Fruit fly (Drosophila melanogaster) whole organism, embryonic: ENCODE measurements around the gene ph-p.

ENCODE experiments used
- Awh ChIP-seq: fragments of 200-800 bp; sonication (Bioruptor generic); IDR thresholded peaks from 2 replicates; pipeline ENCODE4, ENCODE4 v1.3.6; 2022; ENCODE audit warnings: missing biosample characterization, missing genetic modification characterization
- CG10979 ChIP-seq: fragments of 200-800 bp; sonication (Bioruptor generic); optimal IDR thresholded peaks from 2 replicates; lab custom pipeline; 2018; ENCODE audit warnings: missing biosample characterization, mild to moderate bottlenecking, missing genetic modification characterization, moderate library complexity
- CG1233 ChIP-seq: fragments of 200-800 bp; sonication (Bioruptor generic); optimal IDR thresholded peaks from 4 replicates; lab custom pipeline; 2018; ENCODE audit warnings: missing biosample characterization, mild to moderate bottlenecking, missing genetic modification characterization
- CG12744 ChIP-seq: fragments of 200-800 bp; sonication (Bioruptor generic); optimal IDR thresholded peaks from 2 replicates; lab custom pipeline; 2016; ENCODE audit warnings: missing biosample characterization, missing genetic modification characterization
- CG15011 ChIP-seq: fragments of 200-800 bp; sonication (Bioruptor generic); optimal IDR thresholded peaks from 3 replicates; lab custom pipeline; 2018; ENCODE audit warnings: missing biosample characterization, mild to moderate bottlenecking, missing genetic modification characterization
- CG15514 ChIP-seq: fragments of 200-800 bp; sonication (Bioruptor generic); optimal IDR thresholded peaks from 3 replicates; lab custom pipeline; 2017; ENCODE audit warnings: missing biosample characterization, missing genetic modification characterization, mild to moderate bottlenecking, moderate library complexity, missing genetic modification reagents
- CG15601 ChIP-seq: fragments of 200-800 bp; sonication (Bioruptor generic); optimal IDR thresholded peaks from 3 replicates; lab custom pipeline; 2019; ENCODE audit warnings: missing biosample characterization, mild to moderate bottlenecking, missing genetic modification characterization, moderate library complexity
- CG16813 ChIP-seq: fragments of 200-800 bp; sonication (Bioruptor generic); IDR thresholded peaks from 3 replicates; pipeline ENCODE4 v1.3.6; 2022; ENCODE audit warnings: missing biosample characterization, missing genetic modification characterization; ENCODE audit not compliant: partially characterized antibody
- CG17612 ChIP-seq: fragments of 200-800 bp; sonication (Bioruptor generic); IDR thresholded peaks from 2 replicates; pipeline ENCODE4 v1.3.6; 2022; ENCODE audit warnings: missing biosample characterization, missing genetic modification characterization
- CG17912 ChIP-seq: fragments of 200-800 bp; sonication (Bioruptor generic); optimal IDR thresholded peaks from 2 replicates; lab custom pipeline; 2018; ENCODE audit warnings: missing biosample characterization, mild to moderate bottlenecking, missing genetic modification characterization
- CG2678 ChIP-seq: fragments of 200-800 bp; sonication (Bioruptor generic); optimal IDR thresholded peaks from 3 replicates; lab custom pipeline; 2019; ENCODE audit warnings: missing biosample characterization, mild to moderate bottlenecking, missing genetic modification characterization, moderate library complexity
- CG2889 ChIP-seq: fragments of 200-800 bp; sonication (Bioruptor generic); IDR thresholded peaks from 3 replicates; pipeline ENCODE4 v1.3.6; 2022; ENCODE audit warnings: missing biosample characterization, missing genetic modification characterization
- CG3726 ChIP-seq: fragments of 200-800 bp; sonication (Bioruptor generic); IDR thresholded peaks from 3 replicates; pipeline ENCODE4, ENCODE4 v1.3.6; 2022; ENCODE audit warnings: missing biosample characterization, missing genetic modification characterization
- CG5245 ChIP-seq: fragments of 200-800 bp; sonication (Bioruptor generic); optimal IDR thresholded peaks from 3 replicates; lab custom pipeline; 2016; ENCODE audit warnings: missing biosample characterization, missing genetic modification characterization
- CG6175 ChIP-seq: fragments of 200-800 bp; sonication (Bioruptor generic); IDR thresholded peaks from 3 replicates; pipeline ENCODE4 v1.3.6; 2022; ENCODE audit warnings: missing biosample characterization, missing genetic modification characterization
- CG6254 ChIP-seq: fragments of 200-800 bp; sonication (Bioruptor generic); optimal IDR thresholded peaks from 3 replicates; lab custom pipeline; 2017; ENCODE audit warnings: mild to moderate bottlenecking, missing biosample characterization, missing genetic modification reagents, missing genetic modification characterization
- CG6689 ChIP-seq: fragments of 200-800 bp; sonication (Bioruptor generic); IDR thresholded peaks from 2 replicates; pipeline ENCODE4 v1.3.6; 2022; ENCODE audit warnings: missing biosample characterization, missing genetic modification characterization
- CG7556 ChIP-seq: fragments of 200-800 bp; sonication (Bioruptor generic); optimal IDR thresholded peaks from 2 replicates; lab custom pipeline; 2017; ENCODE audit warnings: missing biosample characterization, mild to moderate bottlenecking, missing genetic modification characterization
- CG7745 ChIP-seq: fragments of 200-800 bp; sonication (Bioruptor generic); optimal IDR thresholded peaks from 2 replicates; lab custom pipeline; 2018; ENCODE audit warnings: missing biosample characterization, mild to moderate bottlenecking, missing genetic modification characterization, moderate library complexity
- CG9727 ChIP-seq: fragments of 200-800 bp; sonication (Bioruptor generic); optimal IDR thresholded peaks from 3 replicates; lab custom pipeline; 2017; ENCODE audit warnings: missing biosample characterization, mild to moderate bottlenecking, missing genetic modification characterization
- D19B ChIP-seq: fragments of 200-800 bp; sonication (Bioruptor generic); optimal IDR thresholded peaks from 2 replicates; lab custom pipeline; 2017; ENCODE audit warnings: missing biosample characterization, mild to moderate bottlenecking, missing genetic modification characterization
- Dad ChIP-seq: fragments of 200-800 bp; sonication (Bioruptor generic); optimal IDR thresholded peaks from 3 replicates; lab custom pipeline; 2016; ENCODE audit warnings: missing biosample characterization, missing genetic modification characterization
- Deaf1 ChIP-seq: fragments of 200-800 bp; optimal IDR thresholded peaks from 3 replicates; lab custom pipeline; 2019; ENCODE audit warnings: missing biosample characterization, mild to moderate bottlenecking, missing genetic modification characterization, moderate library complexity
- Jarid2 ChIP-seq: fragments of 200-800 bp; sonication (Bioruptor generic); optimal IDR thresholded peaks from 3 replicates; lab custom pipeline; 2017; ENCODE audit warnings: mild to moderate bottlenecking, missing biosample characterization, missing genetic modification reagents, missing genetic modification characterization
- Lim3 ChIP-seq: fragments of 200-800 bp; sonication (Bioruptor generic); IDR thresholded peaks from 2 replicates; pipeline ENCODE4 v1.3.6; 2022; ENCODE audit warnings: missing biosample characterization, missing genetic modification characterization
- MTF-1 ChIP-seq: fragments of 200-800 bp; sonication (Bioruptor generic); optimal IDR thresholded peaks from 2 replicates; lab custom pipeline; 2018; ENCODE audit warnings: missing biosample characterization, mild to moderate bottlenecking, missing genetic modification characterization, borderline replicate concordance
- NfI ChIP-seq: fragments of 200-800 bp; sonication (Bioruptor generic); optimal IDR thresholded peaks from 3 replicates; lab custom pipeline; 2018; ENCODE audit warnings: missing biosample characterization, mild to moderate bottlenecking, missing genetic modification characterization, moderate library complexity
- Ravus ChIP-seq: fragments of 200-800 bp; sonication (Bioruptor generic); IDR thresholded peaks from 2 replicates; pipeline ENCODE4 v1.3.6; 2022; ENCODE audit warnings: missing biosample characterization, missing genetic modification characterization
- Six4 ChIP-seq: fragments of 200-800 bp; sonication (Bioruptor generic); optimal IDR thresholded peaks from 2 replicates; lab custom pipeline; 2016; ENCODE audit warnings: missing biosample characterization, missing genetic modification characterization
- az2 ChIP-seq: fragments of 200-800 bp; sonication (Bioruptor generic); optimal IDR thresholded peaks from 3 replicates; lab custom pipeline; 2016; ENCODE audit warnings: missing biosample characterization, missing genetic modification characterization
- cato ChIP-seq: fragments of 200-800 bp; sonication (Bioruptor generic); optimal IDR thresholded peaks from 2 replicates; lab custom pipeline; 2016; ENCODE audit warnings: missing biosample characterization, missing genetic modification characterization, borderline replicate concordance
- croc ChIP-seq: fragments of 200-800 bp; sonication (Bioruptor generic); conservative IDR thresholded peaks from 3 replicates; pipeline ENCODE4 v1.3.6; 2022; ENCODE audit warnings: missing biosample characterization, missing genetic modification characterization
- crp ChIP-seq, 2 experiments: fragments of 200-800 bp; sonication (Bioruptor generic); optimal IDR thresholded peaks; 2 replicates in 1 of 2; 3 replicates in 1 of 2; lab custom pipeline; 2017; ENCODE audit warnings: missing biosample characterization in 2 of 2, missing genetic modification characterization in 2 of 2, mild to moderate bottlenecking in 1 of 2, moderate library complexity in 1 of 2
- dysf ChIP-seq: fragments of 200-800 bp; sonication (Bioruptor generic); IDR thresholded peaks from 3 replicates; pipeline ENCODE4 v1.3.6; 2022; ENCODE audit warnings: missing biosample characterization, missing genetic modification characterization
- fru ChIP-seq: fragments of >200 bp; optimal IDR thresholded peaks from 2 replicates; lab custom pipeline; 2017
- fu2 ChIP-seq: fragments of 200-800 bp; sonication (Bioruptor generic); optimal IDR thresholded peaks from 2 replicates; lab custom pipeline; 2016; ENCODE audit warnings: missing biosample characterization, missing genetic modification characterization
- grn ChIP-seq: fragments of 200-800 bp; sonication (Bioruptor generic); optimal IDR thresholded peaks from 3 replicates; lab custom pipeline; 2017; ENCODE audit warnings: missing biosample characterization, missing genetic modification characterization
- gsb-n ChIP-seq: fragments of 200-800 bp; sonication (Bioruptor generic); optimal IDR thresholded peaks from 3 replicates; lab custom pipeline; 2018; ENCODE audit warnings: missing biosample characterization, mild to moderate bottlenecking, missing genetic modification characterization
- klu ChIP-seq: fragments of 200-800 bp; sonication (Bioruptor generic); IDR thresholded peaks from 2 replicates; pipeline ENCODE4 v1.3.6; 2022; ENCODE audit warnings: missing biosample characterization, missing genetic modification characterization
- nom ChIP-seq: fragments of 200-800 bp; sonication (Bioruptor generic); optimal IDR thresholded peaks from 2 replicates; lab custom pipeline; 2017; ENCODE audit warnings: missing biosample characterization, missing genetic modification characterization, mild to moderate bottlenecking, moderate library complexity, missing genetic modification reagents
- pita ChIP-seq: fragments of 200-800 bp; sonication (Bioruptor generic); optimal IDR thresholded peaks from 2 replicates; lab custom pipeline; 2017; ENCODE audit warnings: missing biosample characterization, mild to moderate bottlenecking, missing genetic modification characterization
- prd ChIP-seq, 3 experiments: fragments of >200 bp in 2 of 3; fragments of 200-800 bp in 1 of 3; sonication (Bioruptor generic) in 1 of 3; optimal IDR thresholded peaks in 2 of 3; IDR thresholded peaks in 1 of 3; 2 replicates in 2 of 3; 3 replicates in 1 of 3; pipeline versions ENCODE4 v1.3.6 to Lab custom; 2017 to 2022; ENCODE audit warnings: missing biosample characterization in 1 of 3, missing genetic modification characterization in 1 of 3
- psq ChIP-seq: fragments of 200-800 bp; sonication (Bioruptor generic); optimal IDR thresholded peaks from 2 replicates; lab custom pipeline; 2017; ENCODE audit warnings: missing biosample characterization, missing genetic modification characterization
- repo ChIP-seq: fragments of 200-800 bp; sonication (Bioruptor generic); optimal IDR thresholded peaks from 2 replicates; lab custom pipeline; 2016; ENCODE audit warnings: missing biosample characterization, missing genetic modification characterization
- ssp ChIP-seq: fragments of 200-800 bp; sonication (Bioruptor generic); IDR thresholded peaks from 2 replicates; pipeline ENCODE4 v1.3.6; 2022; ENCODE audit warnings: missing biosample characterization, missing genetic modification characterization
- tap ChIP-seq: fragments of 200-800 bp; optimal IDR thresholded peaks from 3 replicates; lab custom pipeline; 2019; ENCODE audit warnings: missing biosample characterization, mild to moderate bottlenecking, missing genetic modification characterization, moderate library complexity
- zen2 ChIP-seq: fragments of 200-800 bp; sonication (Bioruptor generic); IDR thresholded peaks from 3 replicates; pipeline ENCODE4 v1.3.6; 2022; ENCODE audit warnings: missing biosample characterization, missing genetic modification characterization; ENCODE audit not compliant: partially characterized antibody
- zfh2 ChIP-seq: fragments of 200-800 bp; sonication (Bioruptor generic); optimal IDR thresholded peaks from 2 replicates; lab custom pipeline; 2016; ENCODE audit warnings: missing biosample characterization, missing genetic modification characterization

Gene ph-p

DNA sequence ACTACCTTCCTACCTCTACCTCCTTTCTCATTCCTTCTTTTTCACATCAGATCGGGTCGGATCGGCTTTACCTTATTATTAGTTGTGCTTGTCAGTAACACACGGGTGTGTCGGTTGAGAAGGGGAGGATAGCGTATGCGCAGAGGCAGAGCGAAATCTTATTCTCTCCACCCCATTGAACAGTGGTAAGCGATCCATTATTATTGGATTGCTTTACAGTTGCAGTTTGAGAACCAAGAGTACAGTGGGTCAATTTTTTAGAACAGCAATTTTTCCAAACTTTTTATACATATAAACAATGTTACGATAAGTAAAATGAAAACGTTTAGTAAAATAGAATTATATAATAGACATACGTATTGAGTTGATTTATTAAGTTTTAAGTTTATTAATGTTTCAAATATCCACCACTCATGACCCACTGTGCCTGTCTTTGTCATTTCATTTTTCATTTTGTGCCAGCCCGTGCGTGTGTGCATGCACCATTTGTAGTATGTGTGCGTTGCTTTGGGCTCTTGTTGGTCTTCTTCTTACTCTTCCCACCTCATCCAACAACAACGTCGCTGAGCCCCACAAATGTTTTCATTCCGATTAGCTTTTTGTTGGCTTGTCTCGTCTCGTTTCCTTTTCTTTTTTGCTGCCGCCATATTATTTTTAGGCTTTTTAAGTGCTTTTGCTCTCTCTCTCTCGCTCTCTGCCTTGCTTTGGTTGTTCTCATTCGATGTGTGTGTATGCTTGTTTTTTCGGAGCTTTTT, 407 bp downstream of the ph-p start (continued):
- TF ChIP-seq prd (optimal IDR thresholded peaks at IDR 0.05; lab: Kevin White, UChicago) (no peak), prd (GFP tag; IDR thresholded peaks at IDR 0.05; lab: Robert Waterston, UW) (peak; percentile 99), CG3726 (GFP tag; lab: Robert Waterston, UW) (peak; percentile 98), CG2678 (tag; lab: Kevin White, UChicago) (peak; percentile 100), nom (peak; percentile 98), dysf (GFP tag; lab: Robert Waterston, UW) (peak; percentile 99), pita (GFP tag; lab: Kevin White, UChicago) (no peak), zen2 (GFP tag; lab: Robert Waterston, UW) (no peak; the same call in 2 of the 3 replicates), CG6254 (GFP tag; lab: Kevin White, UChicago) (peak; percentile 97), CG17612 (GFP tag; lab: Robert Waterston, UW) (peak; percentile 97), MTF-1 (peak; percentile 98), Awh (GFP tag; lab: Robert Waterston, UW) (peak; percentile 99), CG15011 (peak; percentile 99), repo (GFP tag; lab: Kevin White, UChicago) (peak; percentile 88), az2 (GFP tag; lab: Kevin White, UChicago) (peak; percentile 98), CG15601 (tag; lab: Kevin White, UChicago) (peak; percentile 99), Deaf1 (tag; lab: Kevin White, UChicago) (peak; percentile 87), zfh2 (GFP tag; lab: Kevin White, UChicago) (peak; percentile 94), psq (peak; percentile 91), klu (GFP tag; lab: Robert Waterston, UW) (peak; percentile 98), fru (lab: Kevin White, UChicago) (no peak), Ravus (GFP tag; lab: Robert Waterston, UW) (peak; percentile 97), grn (GFP tag; lab: Kevin White, UChicago) (peak; percentile 84), croc (peak; percentile 99), CG5245 (GFP tag; lab: Kevin White, UChicago) (peak; percentile 97), Lim3 (GFP tag; lab: Robert Waterston, UW) (peak; percentile 96), D19B (GFP tag; lab: Kevin White, UChicago) (peak; percentile 86), Six4 (peak; percentile 98), cato (GFP tag; lab: Kevin White, UChicago) (peak; percentile 97), CG17912 (GFP tag; lab: Kevin White, UChicago) (peak; percentile 97), CG12744 (GFP tag; lab: Kevin White, UChicago) (peak; percentile 93), tap (tag; lab: Kevin White, UChicago) (peak; percentile 99), CG10979 (tag; lab: Kevin White, UChicago) (peak; percentile 99), CG15514 (GFP tag; lab: Kevin White, UChicago) (peak; percentile 95), CG6175 (GFP tag; lab: Robert Waterston, UW) (peak; percentile 96), CG7745 (tag; lab: Kevin White, UChicago) (peak; percentile 93), CG6689 (peak; percentile 99), CG9727 (peak; percentile 98), crp (GFP tag; optimal IDR thresholded peaks at IDR 0.05; lab: Kevin White, UChicago) (peak in 1 of 2 experiments; percentile 65), CG7556 (GFP tag; lab: Kevin White, UChicago) (peak; percentile 99), Dad (peak; percentile 93), gsb-n (peak; percentile 99), NfI (peak; percentile 99), CG1233 (GFP tag; lab: Kevin White, UChicago) (peak; percentile 99), CG2889 (GFP tag; lab: Robert Waterston, UW) (peak; percentile 98), ssp (GFP tag; lab: Robert Waterston, UW) (peak; percentile 93), CG16813 (GFP tag; lab: Robert Waterston, UW) (peak; percentile 58), Jarid2 (GFP tag; lab: Kevin White, UChicago) (peak; percentile 91), fu2 (GFP tag; lab: Kevin White, UChicago) (peak; percentile 93)
